Fruit fly (Drosophila melanogaster): ENCODE results near the gene mtrm.
A peak's percentile ranks its signal among the peaks of the same experiment; 100 is the strongest.

Gene mtrm

DNA sequence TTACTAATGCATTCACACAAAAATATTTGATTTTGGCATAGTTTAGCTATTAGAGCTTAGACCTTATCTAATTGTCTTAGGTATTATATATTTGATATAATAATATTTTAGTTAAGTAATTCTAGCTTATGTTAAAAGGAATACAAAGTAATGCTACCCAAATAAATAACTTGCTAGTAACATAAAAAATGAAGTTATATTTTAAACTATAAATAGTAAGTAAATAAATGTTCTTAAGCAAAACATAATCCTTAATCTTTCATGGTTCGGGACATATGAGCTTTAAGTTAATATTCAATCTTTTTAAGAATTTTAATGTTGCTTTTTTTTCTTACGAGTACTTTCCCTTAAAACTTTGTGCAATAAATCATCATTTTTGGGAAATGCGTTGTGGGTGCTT is 10.3 kb downstream of the mtrm start (continued):
- TF ChIP-seq CoRest (tag; optimal IDR thresholded peaks at IDR 0.05) (peak; percentile 21), z (GFP tag; IDR thresholded peaks at IDR 0.05) (no peak), phol (tag; optimal IDR thresholded peaks at IDR 0.05) (peak; percentile 49), CG1529 (GFP tag; optimal IDR thresholded peaks at IDR 0.05) (peak; percentile 11), ATbp (GFP tag; optimal IDR thresholded peaks at IDR 0.05) (peak; percentile 14), Oli (tag; optimal IDR thresholded peaks at IDR 0.05) (peak; percentile 19), CG18262 (tag; optimal IDR thresholded peaks at IDR 0.05) (peak; percentile 70), CG9437 (GFP tag; optimal IDR thresholded peaks at IDR 0.05) (peak; percentile 51), gce (GFP tag; IDR thresholded peaks at IDR 0.05) (no peak), CG17385 (GFP tag; optimal IDR thresholded peaks at IDR 0.05) (peak; percentile 7), Sox100B (GFP tag; optimal IDR thresholded peaks at IDR 0.05) (peak; percentile 62), slou (GFP tag; optimal IDR thresholded peaks at IDR 0.05) (no peak), CG2678 (tag; optimal IDR thresholded peaks at IDR 0.05) (no peak)

DNA sequence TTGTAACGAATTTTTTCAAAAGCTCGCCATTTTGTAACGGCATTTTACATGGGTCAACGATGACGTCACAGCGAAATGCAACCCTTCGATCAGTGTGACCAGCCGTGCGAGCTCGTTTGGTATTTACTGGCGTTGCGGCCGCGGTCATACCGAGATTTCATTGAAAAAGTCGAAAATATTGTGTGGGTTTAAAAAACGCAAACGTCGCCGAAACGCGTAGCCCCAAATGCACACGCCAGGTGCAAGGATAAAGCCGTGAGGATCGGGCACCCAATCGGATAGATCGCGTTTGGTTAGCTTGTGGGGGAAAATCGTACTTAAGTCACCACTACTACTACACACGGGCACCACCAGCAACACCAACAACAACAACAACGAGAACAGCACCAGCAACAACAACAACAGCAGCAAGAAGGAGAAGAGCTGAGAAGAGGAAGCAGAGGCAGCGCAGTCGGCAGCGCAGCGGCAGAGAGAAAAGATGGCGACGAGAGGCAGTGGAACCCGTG is 12.1 kb downstream of the mtrm start, which contains the start of gene Cbl:
TSS of gene Cbl (plus strand) at position 124 of the 506 bp plus-strand sequence.
- TF ChIP-seq CG17829 (tag; optimal IDR thresholded peaks at IDR 0.05), result peak; percentile 60
- TF ChIP-seq jumu (GFP tag; optimal IDR thresholded peaks at IDR 0.05), result no peak
- no peak for TF ChIP-seq fd96Cb (tag; optimal IDR thresholded peaks at IDR 0.05)
- TF ChIP-seq Side (GFP tag; optimal IDR thresholded peaks at IDR 0.05), result peak; percentile 6
- TF ChIP-seq crc (GFP tag; optimal IDR thresholded peaks at IDR 0.05), result no peak
- no peak for TF ChIP-seq Abd-B (GFP tag; optimal IDR thresholded peaks at IDR 0.05)
- TF ChIP-seq CG32767 (GFP tag; IDR thresholded peaks at IDR 0.05), result no peak
- no peak for TF ChIP-seq Atf3 (GFP tag; optimal IDR thresholded peaks at IDR 0.05)
- TF ChIP-seq CG18764 (GFP tag; optimal IDR thresholded peaks at IDR 0.05), result no peak
- peak; percentile 99 for TF ChIP-seq phol (tag; optimal IDR thresholded peaks at IDR 0.05)
- TF ChIP-seq CG1832 (GFP tag; optimal IDR thresholded peaks at IDR 0.05), result no peak
- no peak for TF ChIP-seq Hr3 (GFP tag; optimal IDR thresholded peaks at IDR 0.05)
- TF ChIP-seq ttk (GFP tag; IDR thresholded peaks at IDR 0.05), result no peak
- no peak; the same call in 1 of the 2 replicates for TF ChIP-seq chm (GFP tag; IDR thresholded peaks at IDR 0.05)
- TF ChIP-seq E2f2 (GFP tag; IDR thresholded peaks at IDR 0.05), result peak; percentile 52
- TF ChIP-seq CG10543 (GFP tag; optimal IDR thresholded peaks at IDR 0.05), result no peak
- TF ChIP-seq ci (GFP tag; IDR thresholded peaks at IDR 0.05), result peak; percentile 71; the same call in 2 of the 3 replicates
- no peak for TF ChIP-seq ranshi (GFP tag; IDR thresholded peaks at IDR 0.05)
- no peak for TF ChIP-seq CG32532 (GFP tag; IDR thresholded peaks at IDR 0.05)
- TF ChIP-seq CG15073 (GFP tag; optimal IDR thresholded peaks at IDR 0.05), result no peak
- no peak for TF ChIP-seq mirr (GFP tag; optimal IDR thresholded peaks at IDR 0.05)
- TF ChIP-seq Chrac-16 (GFP tag; optimal IDR thresholded peaks at IDR 0.05), result no peak
- peak; percentile 48 for TF ChIP-seq odd (GFP tag; optimal IDR thresholded peaks at IDR 0.05)
- peak; percentile 99 for TF ChIP-seq MESR4 (GFP tag; optimal IDR thresholded peaks at IDR 0.05)
- TF ChIP-seq Mrtf (GFP tag; IDR thresholded peaks at IDR 0.05), result no peak
- peak; percentile 56 for TF ChIP-seq CG12155 (GFP tag; optimal IDR thresholded peaks at IDR 0.05)
- TF ChIP-seq az2 (GFP tag; optimal IDR thresholded peaks at IDR 0.05), result no peak
- TF ChIP-seq Dip3 (GFP tag; optimal IDR thresholded peaks at IDR 0.05), result no peak
- TF ChIP-seq CG10267 (tag; optimal IDR thresholded peaks at IDR 0.05), result peak; percentile 73
- TF ChIP-seq Stat92E (GFP tag; optimal IDR thresholded peaks at IDR 0.05), result peak in 1 of 3 experiments; percentile 76
- TF ChIP-seq MBD-R2 (GFP tag; IDR thresholded peaks at IDR 0.05), result peak; percentile 60
- TF ChIP-seq Hr78 (GFP tag; optimal IDR thresholded peaks at IDR 0.05), result no peak
- peak; percentile 95 for TF ChIP-seq CG4617 (GFP tag; optimal IDR thresholded peaks at IDR 0.05; ENCODE audit: borderline replicate concordance)
- no peak for TF ChIP-seq CG8765 (GFP tag; IDR thresholded peaks at IDR 0.05)
- TF ChIP-seq CG4360 (GFP tag; IDR thresholded peaks at IDR 0.05), result peak; percentile 100
- peak; percentile 25 for TF ChIP-seq CHES-1-like (GFP tag; optimal IDR thresholded peaks at IDR 0.05)
- no peak for TF ChIP-seq Ravus (GFP tag; IDR thresholded peaks at IDR 0.05)
- peak; percentile 36 for TF ChIP-seq CG10462 (GFP tag; optimal IDR thresholded peaks at IDR 0.05)
